Worm (Caenorhabditis elegans): ENCODE data around the gene ubl-1.

ce11 chrIII:3112001-3112400 lies 43.9 kb downstream of the ubl-1 start:
- TF ChIP-seq skn-1 (tag; optimal IDR thresholded peaks at IDR 0.05) (no peak), unc-39 (tag; optimal IDR thresholded peaks at IDR 0.05) (no peak), ama-1 (optimal IDR thresholded peaks at IDR 0.05) (no peak), fos-1 (tag; optimal IDR thresholded peaks at IDR 0.05) (no peak), unc-62 (GFP tag; optimal IDR thresholded peaks at IDR 0.05) (no peak), zag-1 (tag; optimal IDR thresholded peaks at IDR 0.05) (no peak), nhr-23 (tag; optimal IDR thresholded peaks at IDR 0.05) (no peak), elt-3 (tag; optimal IDR thresholded peaks at IDR 0.05) (no peak), nhr-12 (tag; optimal IDR thresholded peaks at IDR 0.05) (no peak), elt-1 (tag; optimal IDR thresholded peaks at IDR 0.05) (no peak), unc-55 (GFP tag; optimal IDR thresholded peaks at IDR 0.05) (no peak), ztf-11 (tag; optimal IDR thresholded peaks at IDR 0.05) (no peak), nhr-25 (tag; optimal IDR thresholded peaks at IDR 0.05) (no peak)
